Worm (Caenorhabditis elegans) whole organism, L3 larva: ENCODE measurements around the gene W08E12.8.

Source experiments
- aly-2 ChIP-seq: fragments of 150-350 bp; optimal IDR thresholded peaks from 2 replicates; lab custom pipeline; 2014; ENCODE audit warnings: missing biosample characterization, missing genetic modification characterization
- ceh-16 ChIP-seq: sonication (generic microtip); optimal IDR thresholded peaks from 2 replicates; lab custom pipeline; 2017; ENCODE audit warnings: missing biosample characterization, missing genetic modification characterization
- ceh-82 ChIP-seq: fragments of 150-350 bp; optimal IDR thresholded peaks from 2 replicates; lab custom pipeline; 2014; ENCODE audit warnings: missing biosample characterization, missing genetic modification characterization
- daf-12 ChIP-seq: fragments of 150-350 bp; optimal IDR thresholded peaks from 2 replicates; lab custom pipeline; 2014; ENCODE audit warnings: missing biosample characterization, missing genetic modification reagents, missing genetic modification characterization
- egl-27 ChIP-seq: sonication (generic microtip); optimal IDR thresholded peaks from 4 replicates; lab custom pipeline; 2017; ENCODE audit warnings: missing biosample characterization, missing genetic modification reagents, missing genetic modification characterization
- fkh-10 ChIP-seq: sonication (generic microtip); optimal IDR thresholded peaks from 2 replicates; lab custom pipeline; 2017; ENCODE audit warnings: missing biosample characterization, missing genetic modification reagents, missing genetic modification characterization
- fos-1 ChIP-seq: fragments of 150-350 bp; optimal IDR thresholded peaks from 2 replicates; lab custom pipeline; 2014; ENCODE audit warnings: missing biosample characterization, missing genetic modification characterization
- nfya-1 ChIP-seq: sonication (generic microtip); optimal IDR thresholded peaks from 2 replicates; lab custom pipeline; 2017; ENCODE audit warnings: missing genetic modification characterization, mild to moderate bottlenecking, missing compliant biosample characterization, antibody characterized with exemption, moderate library complexity; ENCODE audit not compliant: insufficient read depth
- nhr-11 ChIP-seq: fragments of 150-350 bp; optimal IDR thresholded peaks from 2 replicates; lab custom pipeline; 2014; ENCODE audit warnings: missing biosample characterization, missing genetic modification characterization
- nhr-23 ChIP-seq: fragments of 150-350 bp; optimal IDR thresholded peaks from 2 replicates; lab custom pipeline; 2014; ENCODE audit warnings: missing biosample characterization, missing genetic modification reagents, missing genetic modification characterization
- nhr-237 ChIP-seq: fragments of 150-350 bp; optimal IDR thresholded peaks from 2 replicates; lab custom pipeline; 2014; ENCODE audit warnings: missing biosample characterization, missing genetic modification characterization
- unc-39 ChIP-seq: sonication (generic microtip); optimal IDR thresholded peaks from 4 replicates; lab custom pipeline; 2017; ENCODE audit warnings: missing biosample characterization, missing genetic modification characterization
- unc-62 ChIP-seq: fragments of 150-350 bp; sonication (generic microtip); optimal IDR thresholded peaks from 4 replicates; lab custom pipeline; 2014; ENCODE audit warnings: missing biosample characterization, missing genetic modification reagents, missing genetic modification characterization

- TF ChIP-seq fos-1 (no peak), fkh-10 (no peak), ceh-16 (tag; lab: Kevin White, UChicago) (no peak), ceh-82 (no peak), unc-39 (no peak), nhr-237 (tag; lab: Kevin White, UChicago) (no peak), egl-27 (tag; lab: Kevin White, UChicago) (no peak), nhr-11 (tag; lab: Kevin White, UChicago) (no peak), aly-2 (tag; lab: Kevin White, UChicago) (no peak), daf-12 (no peak), nfya-1 (tag; lab: Kevin White, UChicago) (no peak), unc-62 (no peak), nhr-23 (tag; lab: Kevin White, UChicago) (no peak)
These were observed 13.4 kb downstream of the W08E12.8 start, which contains the start of gene W08E12.2 for ce11 chrIV:3305575-3305974.
